Worm (Caenorhabditis elegans) whole organism, L4/young adult: Measurements from ENCODE around the gene ceh-14.

Source experiments
- W03F9.2 ChIP-seq: fragments of 150-350 bp; optimal IDR thresholded peaks from 2 replicates; lab custom pipeline; 2014; ENCODE audit warnings: missing biosample characterization, missing genetic modification characterization
- dao-5 ChIP-seq: sonication (generic microtip); optimal IDR thresholded peaks from 2 replicates; lab custom pipeline; 2016; ENCODE audit warnings: missing genotype, missing genetic modification characterization, moderate library complexity, missing compliant biosample characterization
- him-1 ChIP-seq: sonication (generic microtip); optimal IDR thresholded peaks from 2 replicates; lab custom pipeline; 2016; ENCODE audit warnings: missing genotype, missing genetic modification reagents, missing genetic modification characterization, missing compliant biosample characterization

DNA sequence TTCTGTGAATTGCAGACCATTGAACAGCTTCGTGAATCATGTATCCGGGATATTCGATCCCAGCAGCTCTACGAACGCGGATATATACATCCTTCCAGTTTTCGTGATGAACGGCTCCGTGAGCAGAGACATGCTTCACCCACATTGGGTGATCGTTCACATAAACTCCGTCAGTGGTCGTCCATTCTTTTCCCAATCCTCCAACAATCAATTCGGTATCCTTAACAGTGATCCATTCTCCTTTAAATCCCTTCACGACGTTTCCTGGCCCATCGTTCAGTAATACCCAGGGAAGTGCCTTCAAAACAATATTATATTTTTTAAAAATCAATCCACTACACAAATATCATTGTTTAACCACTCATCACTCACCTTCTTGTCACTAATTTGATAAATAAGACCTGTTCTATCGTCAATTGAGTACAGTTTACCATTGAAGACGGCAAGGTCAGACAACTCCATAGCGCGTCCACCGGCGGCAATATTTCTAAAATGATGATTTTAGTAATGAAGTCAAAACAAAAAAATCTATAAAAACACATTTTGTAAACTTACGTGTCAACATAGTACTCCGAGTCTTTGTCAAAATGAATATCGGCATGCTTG lies 36.3 kb upstream of the ceh-14 start:
- TF ChIP-seq dao-5 (tag; lab: Kevin White, UChicago) (no peak), W03F9.2 (tag; lab: Kevin White, UChicago) (no peak), him-1 (no peak)
